Worm (Caenorhabditis elegans) whole organism, mixed stage, embryonic: ENCODE data around the gene trip-4.

Source experiments
- M03D4.4 ChIP-seq: sonication (generic microtip); optimal IDR thresholded peaks from 2 replicates; lab custom pipeline; 2017; ENCODE audit warnings: mild to moderate bottlenecking, missing genetic modification characterization, missing compliant biosample characterization
- ceh-83 ChIP-seq: fragments of 200-800 bp; sonication (Bioruptor generic); optimal IDR thresholded peaks from 2 replicates; lab custom pipeline; 2018; ENCODE audit warnings: mild to moderate bottlenecking, missing genetic modification characterization, missing compliant biosample characterization
- ces-1 ChIP-seq: fragments of 150-350 bp; optimal IDR thresholded peaks from 2 replicates; lab custom pipeline; 2014; ENCODE audit warnings: missing biosample characterization, missing genetic modification reagents, missing genetic modification characterization
- elt-1 ChIP-seq: sonication (generic microtip); optimal IDR thresholded peaks from 2 replicates; lab custom pipeline; 2017; ENCODE audit warnings: missing genetic modification characterization, mild to moderate bottlenecking, missing compliant biosample characterization, antibody characterized with exemption, moderate library complexity, borderline replicate concordance; ENCODE audit not compliant: insufficient read depth
- elt-3 ChIP-seq: fragments of 150-350 bp; optimal IDR thresholded peaks from 2 replicates; lab custom pipeline; 2014; ENCODE audit warnings: missing biosample characterization, missing genetic modification characterization
- nhr-28 ChIP-seq: fragments of 150-350 bp; optimal IDR thresholded peaks from 2 replicates; lab custom pipeline; 2014; ENCODE audit warnings: missing biosample characterization, missing genetic modification characterization
- pha-4 ChIP-seq: fragments of 150-350 bp; optimal IDR thresholded peaks from 2 replicates; lab custom pipeline; 2018; ENCODE audit warnings: missing biosample characterization, missing genetic modification reagents, missing genetic modification characterization
- sptf-1 ChIP-seq: sonication (generic microtip); optimal IDR thresholded peaks from 2 replicates; lab custom pipeline; 2017; ENCODE audit warnings: mild to moderate bottlenecking, missing genetic modification characterization, moderate library complexity, missing compliant biosample characterization

- TF ChIP-seq elt-1 (tag; lab: Kevin White, UChicago) (no peak), pha-4 (tag; lab: Kevin White, UChicago) (no peak), ces-1 (GFP tag; lab: Kevin White, UChicago) (no peak), ceh-83 (GFP tag; lab: Kevin White, UChicago) (no peak), M03D4.4 (tag; lab: Kevin White, UChicago) (no peak), nhr-28 (tag; lab: Kevin White, UChicago) (no peak), elt-3 (tag; lab: Kevin White, UChicago) (no peak), sptf-1 (tag; lab: Kevin White, UChicago) (no peak)
Observed at ce11 chrII:15089896-15090230, 50.7 kb downstream of the trip-4 start, which contains the start of gene Y53F4B.21.
